Fruit fly (Drosophila melanogaster) whole organism, embryonic: Measurements from ENCODE around the gene CG6567.

ENCODE experiments used
- Adf1 ChIP-seq: fragments of 200-800 bp; sonication (Bioruptor generic); IDR thresholded peaks from 2 replicates; pipeline ENCODE4 v1.3.6; 2022; ENCODE audit warnings: missing biosample characterization, missing genetic modification characterization
- CG10209 ChIP-seq: fragments of 200-800 bp; sonication (Bioruptor generic); optimal IDR thresholded peaks from 3 replicates; lab custom pipeline; 2017; ENCODE audit warnings: missing biosample characterization, mild to moderate bottlenecking, missing genetic modification characterization, missing genetic modification reagents
- CG10654 ChIP-seq: fragments of 200-800 bp; sonication (Bioruptor generic); optimal IDR thresholded peaks from 2 replicates; lab custom pipeline; 2016; ENCODE audit warnings: missing biosample characterization, missing genetic modification characterization
- CG13123 ChIP-seq: fragments of 200-800 bp; sonication (Bioruptor generic); optimal IDR thresholded peaks from 2 replicates; lab custom pipeline; 2016; ENCODE audit warnings: missing biosample characterization, missing genetic modification characterization
- CG13424 ChIP-seq: fragments of 200-800 bp; sonication (Bioruptor generic); optimal IDR thresholded peaks from 2 replicates; lab custom pipeline; 2019; ENCODE audit warnings: missing biosample characterization, mild to moderate bottlenecking, missing genetic modification characterization, moderate library complexity
- CG13775 ChIP-seq: fragments of 200-800 bp; sonication (Bioruptor generic); optimal IDR thresholded peaks from 3 replicates; lab custom pipeline; 2017; ENCODE audit warnings: missing biosample characterization, mild to moderate bottlenecking, missing genetic modification characterization
- CG14014 ChIP-seq: fragments of 200-800 bp; sonication (Bioruptor generic); IDR thresholded peaks from 2 replicates; pipeline ENCODE4 v1.3.6; 2022; ENCODE audit warnings: missing biosample characterization, missing genetic modification characterization
- CG15011 ChIP-seq: fragments of 200-800 bp; sonication (Bioruptor generic); optimal IDR thresholded peaks from 3 replicates; lab custom pipeline; 2018; ENCODE audit warnings: missing biosample characterization, mild to moderate bottlenecking, missing genetic modification characterization
- CG17186 ChIP-seq: fragments of 200-800 bp; sonication (Bioruptor generic); optimal IDR thresholded peaks from 3 replicates; lab custom pipeline; 2017; ENCODE audit warnings: missing biosample characterization, missing genetic modification reagents, missing genetic modification characterization
- CG17328 ChIP-seq: fragments of 200-800 bp; sonication (Bioruptor generic); IDR thresholded peaks from 2 replicates; pipeline ENCODE4 v1.3.6; 2022; ENCODE audit warnings: missing biosample characterization, missing genetic modification characterization
- CG17568 ChIP-seq: fragments of 200-800 bp; sonication (Bioruptor generic); optimal IDR thresholded peaks from 2 replicates; lab custom pipeline; 2018; ENCODE audit warnings: missing biosample characterization, mild to moderate bottlenecking, missing genetic modification characterization, moderate library complexity
- CG2116 ChIP-seq: fragments of 200-800 bp; sonication (Bioruptor generic); optimal IDR thresholded peaks from 3 replicates; lab custom pipeline; 2018; ENCODE audit warnings: missing biosample characterization, mild to moderate bottlenecking, missing genetic modification characterization
- CG2889 ChIP-seq: fragments of 200-800 bp; sonication (Bioruptor generic); IDR thresholded peaks from 3 replicates; pipeline ENCODE4 v1.3.6; 2022; ENCODE audit warnings: missing biosample characterization, missing genetic modification characterization
- CG3065 ChIP-seq: fragments of 200-800 bp; sonication (Bioruptor generic); optimal IDR thresholded peaks from 2 replicates; lab custom pipeline; 2016; ENCODE audit warnings: missing biosample characterization, missing genetic modification characterization
- CG3407 ChIP-seq: fragments of 200-800 bp; sonication (Bioruptor generic); optimal IDR thresholded peaks from 2 replicates; lab custom pipeline; 2018; ENCODE audit warnings: missing biosample characterization, mild to moderate bottlenecking, missing genetic modification characterization
- CG3847 ChIP-seq: fragments of 200-800 bp; sonication (Bioruptor generic); IDR thresholded peaks from 2 replicates; pipeline ENCODE4 v1.3.6; 2022; ENCODE audit warnings: missing biosample characterization, missing genetic modification characterization
- CG3995 ChIP-seq: fragments of 200-800 bp; sonication (Bioruptor generic); optimal IDR thresholded peaks from 3 replicates; lab custom pipeline; 2016; ENCODE audit warnings: missing biosample characterization, missing genetic modification characterization
- CG9727 ChIP-seq: fragments of 200-800 bp; sonication (Bioruptor generic); optimal IDR thresholded peaks from 3 replicates; lab custom pipeline; 2017; ENCODE audit warnings: missing biosample characterization, mild to moderate bottlenecking, missing genetic modification characterization
- Doc3 ChIP-seq: fragments of 200-800 bp; sonication (Bioruptor generic); IDR thresholded peaks from 3 replicates; pipeline ENCODE4 v1.3.6; 2022; ENCODE audit warnings: missing biosample characterization, missing genetic modification characterization; ENCODE audit not compliant: partially characterized antibody
- Ets97D ChIP-seq: fragments of 200-800 bp; sonication (Bioruptor generic); optimal IDR thresholded peaks from 3 replicates; lab custom pipeline; 2016; ENCODE audit warnings: missing biosample characterization, missing genetic modification characterization
- Gug ChIP-seq: fragments of 200-800 bp; sonication (Bioruptor generic); IDR thresholded peaks from 4 replicates; pipeline ENCODE4 v1.3.6; 2022; ENCODE audit warnings: missing biosample characterization, missing genetic modification characterization
- HmgD ChIP-seq: fragments of 200-800 bp; sonication (Bioruptor generic); optimal IDR thresholded peaks from 3 replicates; lab custom pipeline; 2016; ENCODE audit warnings: missing biosample characterization, missing genetic modification characterization
- Hr39 ChIP-seq: fragments of >200 bp; optimal IDR thresholded peaks from 2 replicates; lab custom pipeline; 2017
- Meics ChIP-seq: fragments of 200-800 bp; sonication (Bioruptor generic); optimal IDR thresholded peaks from 2 replicates; lab custom pipeline; 2017; ENCODE audit warnings: missing biosample characterization, mild to moderate bottlenecking, missing genetic modification characterization
- NK7.1 ChIP-seq: fragments of 200-800 bp; sonication (Bioruptor generic); optimal IDR thresholded peaks from 3 replicates; lab custom pipeline; 2016; ENCODE audit warnings: missing biosample characterization, missing genetic modification characterization
- NfI ChIP-seq: fragments of 200-800 bp; sonication (Bioruptor generic); optimal IDR thresholded peaks from 3 replicates; lab custom pipeline; 2018; ENCODE audit warnings: missing biosample characterization, mild to moderate bottlenecking, missing genetic modification characterization, moderate library complexity
- Oli ChIP-seq: fragments of 200-800 bp; sonication (Bioruptor generic); optimal IDR thresholded peaks from 2 replicates; lab custom pipeline; 2018; ENCODE audit warnings: missing biosample characterization, mild to moderate bottlenecking, missing genetic modification characterization, moderate library complexity
- PHDP ChIP-seq: fragments of 200-800 bp; sonication (Bioruptor generic); optimal IDR thresholded peaks from 3 replicates; lab custom pipeline; 2018; ENCODE audit warnings: missing biosample characterization, mild to moderate bottlenecking, missing genetic modification characterization, moderate library complexity
- Sox102F ChIP-seq: fragments of 200-800 bp; sonication (Bioruptor generic); optimal IDR thresholded peaks from 2 replicates; lab custom pipeline; 2018; ENCODE audit warnings: missing biosample characterization, mild to moderate bottlenecking, missing genetic modification characterization, moderate library complexity
- Sry-β ChIP-seq: fragments of 200-800 bp; sonication (Bioruptor generic); optimal IDR thresholded peaks from 2 replicates; lab custom pipeline; 2018; ENCODE audit warnings: missing biosample characterization, mild to moderate bottlenecking, missing genetic modification characterization, moderate library complexity
- Xrp1 ChIP-seq: fragments of 200-800 bp; sonication (Bioruptor generic); IDR thresholded peaks from 2 replicates; pipeline ENCODE4 v1.3.6; 2022; ENCODE audit warnings: missing biosample characterization, missing genetic modification characterization
- bab2 ChIP-seq: fragments of 200-800 bp; sonication (Bioruptor generic); optimal IDR thresholded peaks from 2 replicates; lab custom pipeline; 2016; ENCODE audit warnings: missing biosample characterization, missing genetic modification characterization
- ci ChIP-seq: fragments of 200-800 bp; sonication (Bioruptor generic); IDR thresholded peaks from 3 replicates; pipeline ENCODE4 v1.3.6; 2022; ENCODE audit warnings: missing biosample characterization, missing genetic modification characterization
- dpn ChIP-seq, 2 experiments: fragments of 200-800 bp; sonication (Bioruptor generic); optimal IDR thresholded peaks; 3 replicates each; lab custom pipeline; 2016; ENCODE audit warnings: missing biosample characterization in 2 of 2, missing genetic modification characterization in 2 of 2
- exex ChIP-seq: fragments of 200-800 bp; sonication (Bioruptor generic); optimal IDR thresholded peaks from 4 replicates; lab custom pipeline; 2018; ENCODE audit warnings: missing biosample characterization, mild to moderate bottlenecking, missing genetic modification characterization, moderate library complexity
- fd96Cb ChIP-seq: fragments of 200-800 bp; sonication (Bioruptor generic); optimal IDR thresholded peaks from 2 replicates; lab custom pipeline; 2018; ENCODE audit warnings: missing biosample characterization, mild to moderate bottlenecking, missing genetic modification characterization, moderate library complexity
- gce ChIP-seq: fragments of 200-800 bp; sonication (Bioruptor generic); IDR thresholded peaks from 3 replicates; pipeline ENCODE4 v1.3.6; 2022; ENCODE audit warnings: missing biosample characterization, missing genetic modification characterization
- insv ChIP-seq, 2 experiments: fragments of 200-800 bp; sonication (Bioruptor generic); optimal IDR thresholded peaks; 3 replicates each; lab custom pipeline; 2016 to 2018; ENCODE audit warnings: missing biosample characterization in 2 of 2, missing genetic modification characterization in 2 of 2
- kah ChIP-seq: fragments of 200-800 bp; sonication (Bioruptor generic); optimal IDR thresholded peaks from 2 replicates; lab custom pipeline; 2018; ENCODE audit warnings: missing biosample characterization, mild to moderate bottlenecking, missing genetic modification characterization
- kay ChIP-seq: fragments of 200-800 bp; sonication (Bioruptor generic); optimal IDR thresholded peaks from 2 replicates; lab custom pipeline; 2016; ENCODE audit warnings: missing biosample characterization, missing genetic modification characterization
- lilli ChIP-seq: fragments of 200-800 bp; sonication (Bioruptor generic); optimal IDR thresholded peaks from 3 replicates; lab custom pipeline; 2016; ENCODE audit warnings: missing biosample characterization, missing genetic modification characterization
- lola ChIP-seq, 3 experiments: fragments of >200 bp in 2 of 3; fragments of 200-800 bp in 1 of 3; sonication (Bioruptor generic) in 1 of 3; optimal IDR thresholded peaks; 2 replicates each; lab custom pipeline; 2017 to 2019; ENCODE audit warnings: missing biosample characterization in 3 of 3, missing genetic modification characterization in 3 of 3, mild to moderate bottlenecking in 1 of 3, moderate library complexity in 1 of 3
- nmo ChIP-seq: fragments of 200-800 bp; sonication (Bioruptor generic); optimal IDR thresholded peaks from 2 replicates; lab custom pipeline; 2018; ENCODE audit warnings: missing biosample characterization, mild to moderate bottlenecking, missing genetic modification characterization, moderate library complexity
- pzg ChIP-seq: fragments of 200-800 bp; sonication (Bioruptor generic); optimal IDR thresholded peaks from 3 replicates; lab custom pipeline; 2018; ENCODE audit warnings: missing biosample characterization, mild to moderate bottlenecking, missing genetic modification characterization, moderate library complexity
- sens ChIP-seq: fragments of 200-800 bp; sonication (Bioruptor generic); peaks from one replicate; lab custom pipeline; 2016; ENCODE audit warnings: missing biosample characterization, missing genetic modification characterization
- sob ChIP-seq: fragments of 200-800 bp; sonication (Bioruptor generic); IDR thresholded peaks from 2 replicates; pipeline ENCODE4 v1.3.6; 2022; ENCODE audit warnings: missing biosample characterization, missing genetic modification characterization
- tll ChIP-seq, 2 experiments: fragments of 200-800 bp in 1 of 2; fragments of >200 bp in 1 of 2; sonication (Bioruptor generic) in 1 of 2; optimal IDR thresholded peaks; 2 replicates each; lab custom pipeline; 2017 to 2019; ENCODE audit warnings: missing biosample characterization in 2 of 2, missing genetic modification characterization in 2 of 2, mild to moderate bottlenecking in 1 of 2, moderate library complexity in 1 of 2
- unc-4 ChIP-seq: fragments of 200-800 bp; sonication (Bioruptor generic); IDR thresholded peaks from 2 replicates; pipeline ENCODE4 v1.3.6; 2022; ENCODE audit warnings: missing biosample characterization, missing genetic modification characterization; ENCODE audit not compliant: partially characterized antibody
- zen ChIP-seq: fragments of 200-800 bp; sonication (Bioruptor generic); optimal IDR thresholded peaks from 3 replicates; lab custom pipeline; 2018; ENCODE audit warnings: missing biosample characterization, mild to moderate bottlenecking, missing genetic modification characterization, moderate library complexity

CG6567 gene

DNA sequence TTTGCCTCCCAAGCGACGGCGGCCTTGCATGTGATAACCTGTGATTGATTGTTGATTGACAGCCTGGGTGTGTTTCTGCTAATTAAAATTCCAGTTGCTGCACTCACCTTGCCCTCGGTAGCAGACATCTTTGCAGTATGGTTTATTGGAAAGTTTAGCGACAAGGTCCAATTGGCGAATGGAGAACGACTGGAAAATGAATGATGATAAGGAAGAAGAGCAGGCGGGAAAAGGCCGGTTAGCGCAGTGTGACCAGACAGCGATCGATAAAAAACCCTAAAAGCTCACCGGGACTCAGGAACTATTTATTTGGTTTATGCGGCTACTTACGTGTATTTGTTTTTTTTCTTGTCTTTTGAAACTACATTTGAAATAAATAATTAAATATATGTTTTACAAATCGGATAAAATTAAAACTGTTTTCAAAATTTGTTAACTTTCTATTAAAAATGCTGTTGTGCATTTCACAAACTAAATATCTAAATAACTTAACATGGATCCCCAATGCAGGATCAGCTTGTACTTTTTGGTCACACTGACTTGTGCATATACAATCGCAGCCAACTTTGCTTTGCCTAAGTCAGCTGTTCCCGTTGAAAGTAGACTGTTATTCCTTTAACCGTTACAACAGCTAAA, 18.0 kb upstream of the CG6567 start, which contains the start of gene Fdh (continued):
- peak; percentile 48 for TF ChIP-seq CG17186 (GFP tag; lab: Kevin White, UChicago)
- peak; percentile 98 for TF ChIP-seq CG13123 (GFP tag; lab: Kevin White, UChicago)
- peak; percentile 68 for TF ChIP-seq NfI (GFP tag; lab: Kevin White, UChicago)
- TF ChIP-seq CG10209 (GFP tag; lab: Kevin White, UChicago): peak; percentile 44
- peak; percentile 29 for TF ChIP-seq CG3065 (GFP tag; lab: Kevin White, UChicago)
- peak; percentile 36 for TF ChIP-seq CG10654 (GFP tag; lab: Kevin White, UChicago)
- no peak for TF ChIP-seq CG17568 (GFP tag; lab: Kevin White, UChicago)
- no peak for TF ChIP-seq NK7.1 (GFP tag; lab: Kevin White, UChicago)
- TF ChIP-seq Hr39 (lab: Kevin White, UChicago): no peak
- TF ChIP-seq CG2889 (GFP tag; lab: Robert Waterston, UW): no peak
- TF ChIP-seq exex (tag; lab: Kevin White, UChicago): peak; percentile 40
- peak; percentile 37; the same call in 1 of the 2 replicates for TF ChIP-seq CG14014
- TF ChIP-seq Adf1 (GFP tag; lab: Robert Waterston, UW): no peak
- TF ChIP-seq CG3847 (GFP tag; lab: Robert Waterston, UW): no peak
- TF ChIP-seq CG15011 (GFP tag; lab: Kevin White, UChicago): no peak
- TF ChIP-seq Sry-β (GFP tag; lab: Kevin White, UChicago): peak; percentile 6
- TF ChIP-seq HmgD (GFP tag; lab: Kevin White, UChicago): no peak
- TF ChIP-seq Oli: peak; percentile 24
- no peak for TF ChIP-seq kay (GFP tag; lab: Kevin White, UChicago)
- TF ChIP-seq dpn (GFP tag; optimal IDR thresholded peaks at IDR 0.05; lab: Kevin White, UChicago): peak in 1 of 2 experiments; percentile 53
- no peak for TF ChIP-seq Gug (GFP tag; lab: Robert Waterston, UW)
- peak; percentile 80 for TF ChIP-seq CG13775 (GFP tag; lab: Kevin White, UChicago)
- TF ChIP-seq Ets97D (GFP tag; lab: Kevin White, UChicago): peak; percentile 95
- TF ChIP-seq unc-4 (GFP tag; lab: Robert Waterston, UW): no peak
- peak; percentile 43 for TF ChIP-seq zen (tag; lab: Kevin White, UChicago)
- peak; percentile 50 for TF ChIP-seq sob (GFP tag; lab: Robert Waterston, UW)
- peak; percentile 61 for TF ChIP-seq CG2116 (GFP tag; lab: Kevin White, UChicago)
- TF ChIP-seq PHDP: peak; percentile 70
- no peak for TF ChIP-seq Doc3 (GFP tag; lab: Robert Waterston, UW)
- peak in 1 of 3 experiments; percentile 81 for TF ChIP-seq lola (GFP tag; optimal IDR thresholded peaks at IDR 0.05; lab: Kevin White, UChicago)
- TF ChIP-seq bab2 (GFP tag; lab: Kevin White, UChicago): peak; percentile 55
- TF ChIP-seq insv (GFP tag; optimal IDR thresholded peaks at IDR 0.05; lab: Kevin White, UChicago): peak in 1 of 2 experiments; percentile 62
- TF ChIP-seq kah: peak; percentile 19
- peak; percentile 31 for TF ChIP-seq CG3995 (GFP tag; lab: Kevin White, UChicago)
- peak; percentile 69 for TF ChIP-seq Xrp1 (GFP tag; lab: Robert Waterston, UW)
- peak; percentile 60 for TF ChIP-seq CG17328 (GFP tag; lab: Robert Waterston, UW)
- peak; percentile 48 for TF ChIP-seq fd96Cb (tag; lab: Kevin White, UChicago)
- TF ChIP-seq nmo: peak; percentile 80
- peak; percentile 73 for TF ChIP-seq CG13424 (tag; lab: Kevin White, UChicago)
- peak in 1 of 2 experiments; percentile 14 for TF ChIP-seq tll (GFP tag; optimal IDR thresholded peaks at IDR 0.05; lab: Kevin White, UChicago)
- peak; percentile 62 for TF ChIP-seq Meics (GFP tag; lab: Kevin White, UChicago)
- peak; percentile 42 for TF ChIP-seq pzg (GFP tag; lab: Kevin White, UChicago)
- TF ChIP-seq CG9727 (GFP tag; lab: Kevin White, UChicago): peak; percentile 66
- TF ChIP-seq Sox102F (GFP tag; lab: Kevin White, UChicago): peak; percentile 41
- peak; percentile 52 for TF ChIP-seq CG3407
- peak; percentile 80 for TF ChIP-seq sens
- TF ChIP-seq lilli (GFP tag; lab: Kevin White, UChicago): peak; percentile 54
- TF ChIP-seq ci (GFP tag; lab: Robert Waterston, UW): 0 out of 3 replicates have a peak, but pooled peaks have one; percentile 35
- 0 out of 3 replicates have a peak, but pooled peaks have one; percentile 28 for TF ChIP-seq gce (GFP tag; lab: Robert Waterston, UW)
